Fruit fly (Drosophila melanogaster): Measurements from ENCODE around the gene noi.

noi gene

DNA sequence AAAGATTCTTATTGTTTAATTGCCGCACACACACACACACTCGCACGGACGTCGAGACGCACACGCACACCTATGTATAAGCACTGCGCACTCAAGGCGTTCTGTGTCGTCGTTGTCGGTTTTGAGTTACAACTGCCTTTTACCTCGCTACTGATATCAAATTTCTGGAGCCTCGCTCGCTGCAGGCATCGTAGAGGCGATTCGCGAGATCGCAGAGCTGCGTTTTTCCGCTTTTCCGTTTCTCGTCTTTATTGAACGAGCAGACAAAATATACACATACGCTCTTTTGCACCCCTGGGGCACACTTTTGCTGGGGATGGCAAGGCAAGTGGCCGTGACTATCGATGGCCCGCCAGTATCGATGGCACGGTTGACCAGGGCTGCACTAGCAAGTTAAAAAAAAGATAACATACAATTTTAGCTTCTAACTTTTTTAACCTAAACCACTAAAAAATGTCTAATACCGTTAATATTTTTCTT is 43.8 kb downstream of the noi start, which contains the start of gene CG2519 (continued):
- no peak for TF ChIP-seq CG7839 (tag; optimal IDR thresholded peaks at IDR 0.05)
- TF ChIP-seq mld (GFP tag; IDR thresholded peaks at IDR 0.05; ENCODE audit: partially characterized antibody) = peak; percentile 92
- peak; percentile 56 for TF ChIP-seq kah (GFP tag; optimal IDR thresholded peaks at IDR 0.05)
- TF ChIP-seq exex (tag; optimal IDR thresholded peaks at IDR 0.05) = no peak
- TF ChIP-seq Doc2 (GFP tag; IDR thresholded peaks at IDR 0.05) = no peak
- peak; percentile 46 for TF ChIP-seq CG12104 (GFP tag; optimal IDR thresholded peaks at IDR 0.05)
- peak; percentile 42 for TF ChIP-seq CG12942 (GFP tag; optimal IDR thresholded peaks at IDR 0.05)
- TF ChIP-seq gem (tag; optimal IDR thresholded peaks at IDR 0.05) = no peak
- TF ChIP-seq CG6683 (GFP tag; optimal IDR thresholded peaks at IDR 0.05) = peak; percentile 15
- peak; percentile 73 for TF ChIP-seq Myb (GFP tag; optimal IDR thresholded peaks at IDR 0.05)
- TF ChIP-seq CG4820 (GFP tag; optimal IDR thresholded peaks at IDR 0.05) = peak; percentile 39
- peak; percentile 8 for TF ChIP-seq CG8281 (tag; optimal IDR thresholded peaks at IDR 0.05)
- TF ChIP-seq E2f2 (GFP tag; IDR thresholded peaks at IDR 0.05) = peak; percentile 61
- TF ChIP-seq amos (GFP tag; IDR thresholded peaks at IDR 0.05; ENCODE audit: partially characterized antibody) = peak; percentile 98
- TF ChIP-seq CG17385 (GFP tag; optimal IDR thresholded peaks at IDR 0.05) = no peak
- no peak for TF ChIP-seq Hr39 (optimal IDR thresholded peaks at IDR 0.05)
- peak; percentile 41 for TF ChIP-seq CG3163 (GFP tag; optimal IDR thresholded peaks at IDR 0.05)
- peak; percentile 4; the same call in 1 of the 2 replicates for TF ChIP-seq Drgx (GFP tag; IDR thresholded peaks at IDR 0.05)
- TF ChIP-seq CG34376 (GFP tag; optimal IDR thresholded peaks at IDR 0.05) = peak; percentile 77
- peak; percentile 60 for TF ChIP-seq vfl (GFP tag; optimal IDR thresholded peaks at IDR 0.05)
- TF ChIP-seq CG11456 (GFP tag; IDR thresholded peaks at IDR 0.05) = peak; percentile 85
- peak; percentile 66 for TF ChIP-seq Max (GFP tag; optimal IDR thresholded peaks at IDR 0.05)
- peak; percentile 19 for TF ChIP-seq pnt (GFP tag; optimal IDR thresholded peaks at IDR 0.05)
- peak; percentile 65 for TF ChIP-seq Side (GFP tag; optimal IDR thresholded peaks at IDR 0.05)
- TF ChIP-seq ash1 (GFP tag; optimal IDR thresholded peaks at IDR 0.05) = no peak
- no peak for TF ChIP-seq zen (tag; optimal IDR thresholded peaks at IDR 0.05)
- TF ChIP-seq al (GFP tag; IDR thresholded peaks at IDR 0.05) = peak; percentile 42; the same call in 1 of the 2 replicates
- peak; percentile 33 to 51 for TF ChIP-seq chif (GFP tag; optimal IDR thresholded peaks at IDR 0.05)
- TF ChIP-seq CG7745 (tag; optimal IDR thresholded peaks at IDR 0.05) = no peak
- TF ChIP-seq CG10979 (tag; optimal IDR thresholded peaks at IDR 0.05) = peak; percentile 43
- TF ChIP-seq CG13424 (tag; optimal IDR thresholded peaks at IDR 0.05) = peak; percentile 61
- no peak for TF ChIP-seq CG9727 (GFP tag; optimal IDR thresholded peaks at IDR 0.05)
- TF ChIP-seq CG17612 (GFP tag; IDR thresholded peaks at IDR 0.05) = 0 out of 2 replicates have a peak, but pooled peaks have one; percentile 18
- 0 out of 2 replicates have a peak, but pooled peaks have one; percentile 18 for TF ChIP-seq esg (GFP tag; conservative IDR thresholded peaks at IDR 0.05)
- TF ChIP-seq Mrtf (GFP tag; IDR thresholded peaks at IDR 0.05) = peak; percentile 24; the same call in 1 of the 3 replicates
- TF ChIP-seq CG14667 (GFP tag; IDR thresholded peaks at IDR 0.05) = peak; percentile 14; the same call in 1 of the 2 replicates
- TF ChIP-seq CG3995 (GFP tag; optimal IDR thresholded peaks at IDR 0.05) = peak; percentile 71
- peak; percentile 55 to 67 for TF ChIP-seq dpn (GFP tag; optimal IDR thresholded peaks at IDR 0.05)
- TF ChIP-seq NK7.1 (GFP tag; optimal IDR thresholded peaks at IDR 0.05) = no peak
- TF ChIP-seq sisA (GFP tag; IDR thresholded peaks at IDR 0.05) = peak; percentile 55
- TF ChIP-seq Dip2 (GFP tag; IDR thresholded peaks at IDR 0.05) = no peak
- peak; percentile 14 for TF ChIP-seq CG4328 (GFP tag; optimal IDR thresholded peaks at IDR 0.05)
- TF ChIP-seq Dp (GFP tag; optimal IDR thresholded peaks at IDR 0.05) = peak; percentile 58
- TF ChIP-seq CG14860 (GFP tag; IDR thresholded peaks at IDR 0.05; ENCODE audit: partially characterized antibody) = peak; percentile 87
- TF ChIP-seq CG12391 (tag; optimal IDR thresholded peaks at IDR 0.05) = no peak
- 0 out of 2 replicates have a peak, but pooled peaks have one; percentile 14 for TF ChIP-seq CG32767 (GFP tag; IDR thresholded peaks at IDR 0.05)
- TF ChIP-seq CG1603 (tag; optimal IDR thresholded peaks at IDR 0.05) = no peak
- no peak for TF ChIP-seq grau (tag; optimal IDR thresholded peaks at IDR 0.05)
- peak; percentile 55 for TF ChIP-seq trem (tag; optimal IDR thresholded peaks at IDR 0.05)
- TF ChIP-seq Ravus (GFP tag; IDR thresholded peaks at IDR 0.05) = no peak; the same call in 1 of the 2 replicates

Data from whole organism, embryonic.